Fruit fly (Drosophila melanogaster) whole organism, embryonic: ENCODE results near the gene Epp.

Experiments
- Atf3 ChIP-seq: fragments of 200-800 bp; sonication (Bioruptor generic); optimal IDR thresholded peaks from 3 replicates; lab custom pipeline; 2016; ENCODE audit warnings: missing biosample characterization, missing genetic modification characterization
- CG1024 ChIP-seq: fragments of 200-800 bp; sonication (Bioruptor generic); IDR thresholded peaks from 2 replicates; pipeline ENCODE4 v1.3.6; 2022; ENCODE audit warnings: missing biosample characterization, missing genetic modification characterization
- CG10979 ChIP-seq: fragments of 200-800 bp; sonication (Bioruptor generic); optimal IDR thresholded peaks from 2 replicates; lab custom pipeline; 2018; ENCODE audit warnings: missing biosample characterization, mild to moderate bottlenecking, missing genetic modification characterization, moderate library complexity
- CG11085 ChIP-seq: fragments of 200-800 bp; sonication (Bioruptor generic); IDR thresholded peaks from 2 replicates; pipeline ENCODE4 v1.3.6; 2022; ENCODE audit warnings: missing biosample characterization, missing genetic modification characterization
- CG12391 ChIP-seq: fragments of 200-800 bp; sonication (Bioruptor generic); optimal IDR thresholded peaks from 3 replicates; lab custom pipeline; 2018; ENCODE audit warnings: missing biosample characterization, mild to moderate bottlenecking, missing genetic modification characterization, moderate library complexity
- CG13287 ChIP-seq: fragments of 200-800 bp; sonication (Bioruptor generic); IDR thresholded peaks from 2 replicates; pipeline ENCODE4 v1.3.6; 2022; ENCODE audit warnings: missing biosample characterization, missing genetic modification characterization; ENCODE audit not compliant: partially characterized antibody
- CG13894 ChIP-seq: fragments of 200-800 bp; sonication (Bioruptor generic); optimal IDR thresholded peaks from 3 replicates; lab custom pipeline; 2018; ENCODE audit warnings: missing biosample characterization, mild to moderate bottlenecking, missing genetic modification characterization, moderate library complexity
- CG17361 ChIP-seq: fragments of 200-800 bp; sonication (Bioruptor generic); IDR thresholded peaks from 3 replicates; pipeline ENCODE4 v1.3.6; 2022; ENCODE audit warnings: missing biosample characterization, missing genetic modification characterization
- CG2712 ChIP-seq: fragments of 200-800 bp; optimal IDR thresholded peaks from 3 replicates; lab custom pipeline; 2019; ENCODE audit warnings: missing biosample characterization, mild to moderate bottlenecking, missing genetic modification characterization, moderate library complexity
- CG30431 ChIP-seq: fragments of 200-800 bp; sonication (Bioruptor generic); optimal IDR thresholded peaks from 2 replicates; lab custom pipeline; 2017; ENCODE audit warnings: missing biosample characterization, missing genetic modification characterization
- CG32767 ChIP-seq: fragments of 200-800 bp; sonication (Bioruptor generic); IDR thresholded peaks from 2 replicates; pipeline ENCODE4 v1.3.6; 2022; ENCODE audit warnings: missing biosample characterization, missing genetic modification characterization
- CG3281 ChIP-seq: fragments of 200-800 bp; sonication (Bioruptor generic); optimal IDR thresholded peaks from 3 replicates; lab custom pipeline; 2017; ENCODE audit warnings: missing biosample characterization, mild to moderate bottlenecking, missing genetic modification characterization
- CG4328 ChIP-seq: fragments of 200-800 bp; sonication (Bioruptor generic); optimal IDR thresholded peaks from 3 replicates; lab custom pipeline; 2017; ENCODE audit warnings: missing biosample characterization, missing genetic modification reagents, missing genetic modification characterization
- CG6254 ChIP-seq: fragments of 200-800 bp; sonication (Bioruptor generic); optimal IDR thresholded peaks from 3 replicates; lab custom pipeline; 2017; ENCODE audit warnings: mild to moderate bottlenecking, missing biosample characterization, missing genetic modification reagents, missing genetic modification characterization
- CG7963 ChIP-seq: fragments of 200-800 bp; sonication (Bioruptor generic); IDR thresholded peaks from 3 replicates; pipeline ENCODE4 v1.3.6; 2022; ENCODE audit warnings: missing biosample characterization, missing genetic modification characterization; ENCODE audit not compliant: partially characterized antibody
- CG8478 ChIP-seq: fragments of >200 bp; optimal IDR thresholded peaks from 2 replicates; lab custom pipeline; 2018
- CG8924 ChIP-seq: fragments of 200-800 bp; optimal IDR thresholded peaks from 3 replicates; lab custom pipeline; 2019; ENCODE audit warnings: missing biosample characterization, mild to moderate bottlenecking, missing genetic modification characterization, moderate library complexity
- CG8944 ChIP-seq: fragments of 200-800 bp; sonication (Bioruptor generic); optimal IDR thresholded peaks from 3 replicates; lab custom pipeline; 2016; ENCODE audit warnings: missing biosample characterization, missing genetic modification characterization
- CG9437 ChIP-seq: fragments of 200-800 bp; sonication (Bioruptor generic); optimal IDR thresholded peaks from 2 replicates; lab custom pipeline; 2018; ENCODE audit warnings: missing biosample characterization, mild to moderate bottlenecking, missing genetic modification characterization
- CkIIα-i1 ChIP-seq: fragments of 200-800 bp; sonication (Bioruptor generic); IDR thresholded peaks from 2 replicates; pipeline ENCODE4 v1.3.6; 2022; ENCODE audit warnings: missing biosample characterization, missing genetic modification characterization
- CoRest ChIP-seq: fragments of 200-800 bp; sonication (Bioruptor generic); optimal IDR thresholded peaks from 3 replicates; lab custom pipeline; 2018; ENCODE audit warnings: missing biosample characterization, mild to moderate bottlenecking, missing genetic modification characterization, moderate library complexity
- Deaf1 ChIP-seq: fragments of 200-800 bp; optimal IDR thresholded peaks from 3 replicates; lab custom pipeline; 2019; ENCODE audit warnings: missing biosample characterization, mild to moderate bottlenecking, missing genetic modification characterization, moderate library complexity
- Dref ChIP-seq: fragments of 200-800 bp; sonication (Bioruptor generic); IDR thresholded peaks from 2 replicates; pipeline ENCODE4 v1.3.6; 2022; ENCODE audit warnings: missing biosample characterization, missing genetic modification characterization
- Drgx ChIP-seq: fragments of 200-800 bp; sonication (Bioruptor generic); IDR thresholded peaks from 2 replicates; pipeline ENCODE4 v1.3.6; 2022; ENCODE audit warnings: missing biosample characterization, missing genetic modification characterization
- NK7.1 ChIP-seq: fragments of 200-800 bp; sonication (Bioruptor generic); optimal IDR thresholded peaks from 3 replicates; lab custom pipeline; 2016; ENCODE audit warnings: missing biosample characterization, missing genetic modification characterization
- Oaz ChIP-seq: fragments of 200-800 bp; sonication (Bioruptor generic); IDR thresholded peaks from 2 replicates; pipeline ENCODE4 v1.3.6; 2022; ENCODE audit warnings: missing biosample characterization, missing genetic modification characterization
- Oli ChIP-seq: fragments of 200-800 bp; sonication (Bioruptor generic); optimal IDR thresholded peaks from 2 replicates; lab custom pipeline; 2018; ENCODE audit warnings: missing biosample characterization, mild to moderate bottlenecking, missing genetic modification characterization, moderate library complexity
- Poxn ChIP-seq: fragments of 200-800 bp; sonication (Bioruptor generic); IDR thresholded peaks from 2 replicates; pipeline ENCODE4 v1.3.6; 2022; ENCODE audit warnings: missing biosample characterization, missing genetic modification characterization
- Sox102F ChIP-seq: fragments of 200-800 bp; sonication (Bioruptor generic); optimal IDR thresholded peaks from 2 replicates; lab custom pipeline; 2018; ENCODE audit warnings: missing biosample characterization, mild to moderate bottlenecking, missing genetic modification characterization, moderate library complexity
- Sry-β ChIP-seq: fragments of 200-800 bp; sonication (Bioruptor generic); optimal IDR thresholded peaks from 2 replicates; lab custom pipeline; 2018; ENCODE audit warnings: missing biosample characterization, mild to moderate bottlenecking, missing genetic modification characterization, moderate library complexity
- Ssrp ChIP-seq: fragments of 200-800 bp; sonication (Bioruptor generic); optimal IDR thresholded peaks from 2 replicates; lab custom pipeline; 2018; ENCODE audit warnings: missing biosample characterization, mild to moderate bottlenecking, missing genetic modification characterization, moderate library complexity
- bcd ChIP-seq: fragments of 200-800 bp; sonication (Bioruptor generic); optimal IDR thresholded peaks from 2 replicates; lab custom pipeline; 2017; ENCODE audit warnings: missing biosample characterization, mild to moderate bottlenecking, missing genetic modification characterization
- cg ChIP-seq: fragments of 200-800 bp; sonication (Bioruptor generic); optimal IDR thresholded peaks from 3 replicates; lab custom pipeline; 2019; ENCODE audit warnings: missing biosample characterization, mild to moderate bottlenecking, missing genetic modification characterization, moderate library complexity
- ci ChIP-seq: fragments of 200-800 bp; sonication (Bioruptor generic); IDR thresholded peaks from 3 replicates; pipeline ENCODE4 v1.3.6; 2022; ENCODE audit warnings: missing biosample characterization, missing genetic modification characterization
- dysf ChIP-seq: fragments of 200-800 bp; sonication (Bioruptor generic); IDR thresholded peaks from 3 replicates; pipeline ENCODE4 v1.3.6; 2022; ENCODE audit warnings: missing biosample characterization, missing genetic modification characterization
- grau ChIP-seq: fragments of 200-800 bp; optimal IDR thresholded peaks from 3 replicates; lab custom pipeline; 2019; ENCODE audit warnings: missing biosample characterization, mild to moderate bottlenecking, missing genetic modification characterization, moderate library complexity
- gro ChIP-seq: fragments of 200-800 bp; sonication (Bioruptor generic); optimal IDR thresholded peaks from 2 replicates; lab custom pipeline; 2016; ENCODE audit warnings: missing biosample characterization, missing genetic modification characterization
- maf-S ChIP-seq: fragments of 200-800 bp; sonication (Bioruptor generic); optimal IDR thresholded peaks from 2 replicates; lab custom pipeline; 2016; ENCODE audit warnings: missing biosample characterization, missing genetic modification characterization
- nerfin-2 ChIP-seq: fragments of 200-800 bp; sonication (Bioruptor generic); IDR thresholded peaks from 2 replicates; pipeline ENCODE4 v1.3.6; 2022; ENCODE audit warnings: missing biosample characterization, missing genetic modification characterization; ENCODE audit not compliant: partially characterized antibody
- nmo ChIP-seq: fragments of 200-800 bp; sonication (Bioruptor generic); optimal IDR thresholded peaks from 2 replicates; lab custom pipeline; 2018; ENCODE audit warnings: missing biosample characterization, mild to moderate bottlenecking, missing genetic modification characterization, moderate library complexity
- repo ChIP-seq: fragments of 200-800 bp; sonication (Bioruptor generic); optimal IDR thresholded peaks from 2 replicates; lab custom pipeline; 2016; ENCODE audit warnings: missing biosample characterization, missing genetic modification characterization
- sens-2 ChIP-seq: fragments of 200-800 bp; sonication (Bioruptor generic); IDR thresholded peaks from 2 replicates; pipeline ENCODE4 v1.3.6; 2022; ENCODE audit warnings: missing biosample characterization, missing genetic modification characterization
- sug ChIP-seq: fragments of 200-800 bp; optimal IDR thresholded peaks from 2 replicates; lab custom pipeline; 2019; ENCODE audit warnings: missing biosample characterization, mild to moderate bottlenecking, missing genetic modification characterization, moderate library complexity
- tgo ChIP-seq: fragments of 200-800 bp; sonication (Bioruptor generic); IDR thresholded peaks from 3 replicates; pipeline ENCODE4 v1.3.6; 2022; ENCODE audit warnings: missing biosample characterization, missing genetic modification characterization
- tna ChIP-seq: fragments of 200-800 bp; sonication (Bioruptor generic); IDR thresholded peaks from 2 replicates; pipeline ENCODE4 v1.3.6; 2022; ENCODE audit warnings: missing biosample characterization, missing genetic modification characterization; ENCODE audit not compliant: partially characterized antibody
- twi ChIP-seq: fragments of 200-800 bp; optimal IDR thresholded peaks from 2 replicates; lab custom pipeline; 2019; ENCODE audit warnings: missing biosample characterization, mild to moderate bottlenecking, missing genetic modification characterization, moderate library complexity
- usp ChIP-seq: fragments of >200 bp; optimal IDR thresholded peaks from 2 replicates; lab custom pipeline; 2017; ENCODE audit warnings: missing biosample characterization, missing genetic modification characterization
- vfl ChIP-seq: fragments of 200-800 bp; sonication (Bioruptor generic); optimal IDR thresholded peaks from 2 replicates; lab custom pipeline; 2016; ENCODE audit warnings: missing biosample characterization, missing genetic modification characterization
- z ChIP-seq: fragments of 200-800 bp; sonication (Bioruptor generic); IDR thresholded peaks from 3 replicates; pipeline ENCODE4 v1.3.6; 2022; ENCODE audit warnings: missing biosample characterization, missing genetic modification characterization
- zen ChIP-seq: fragments of 200-800 bp; sonication (Bioruptor generic); optimal IDR thresholded peaks from 3 replicates; lab custom pipeline; 2018; ENCODE audit warnings: missing biosample characterization, mild to moderate bottlenecking, missing genetic modification characterization, moderate library complexity
- zfh2 ChIP-seq: fragments of 200-800 bp; sonication (Bioruptor generic); optimal IDR thresholded peaks from 2 replicates; lab custom pipeline; 2016; ENCODE audit warnings: missing biosample characterization, missing genetic modification characterization

The Epp gene

dm6 chr3R:23986479-23986930 lies 6.2 kb downstream of the Epp start, which contains the start of the genes CG13603 and CG5902 (continued):
- TF ChIP-seq CoRest (tag; lab: Kevin White, UChicago) (no peak), CG32767 (GFP tag; lab: Robert Waterston, UW) (peak; percentile 36; the same call in 1 of the 2 replicates), tgo (0 out of 3 replicates have a peak, but pooled peaks have one; percentile 15), CG11085 (no peak), gro (GFP tag; lab: Kevin White, UChicago) (peak; percentile 4), Ssrp (tag; lab: Kevin White, UChicago) (no peak), CG8924 (tag; lab: Kevin White, UChicago) (no peak), CG3281 (GFP tag; lab: Kevin White, UChicago) (no peak), twi (tag; lab: Kevin White, UChicago) (no peak), usp (GFP tag; lab: Kevin White, UChicago) (no peak), maf-S (peak; percentile 45), CG2712 (tag; lab: Kevin White, UChicago) (peak; percentile 60), CG8478 (lab: Kevin White, UChicago) (no peak), Dref (GFP tag; lab: Robert Waterston, UW) (peak; percentile 93), NK7.1 (no peak), cg (GFP tag; lab: Kevin White, UChicago) (peak; percentile 59), bcd (GFP tag; lab: Kevin White, UChicago) (no peak), tna (peak; percentile 55), Sox102F (GFP tag; lab: Kevin White, UChicago) (no peak), zen (peak; percentile 44), CG9437 (no peak), CG13287 (peak; percentile 85), nmo (GFP tag; lab: Kevin White, UChicago) (peak; percentile 82), Oli (no peak), grau (tag; lab: Kevin White, UChicago) (no peak), Oaz (GFP tag; lab: Robert Waterston, UW) (no peak), ci (GFP tag; lab: Robert Waterston, UW) (peak; percentile 71; the same call in 1 of the 3 replicates), CG7963 (GFP tag; lab: Robert Waterston, UW) (peak; percentile 57; the same call in 1 of the 3 replicates), z (no peak), CG13894 (tag; lab: Kevin White, UChicago) (no peak), CG30431 (GFP tag; lab: Kevin White, UChicago) (no peak), CkIIα-i1 (GFP tag; lab: Robert Waterston, UW) (no peak), Drgx (GFP tag; lab: Robert Waterston, UW) (peak; percentile 42; the same call in 1 of the 2 replicates), vfl (GFP tag; lab: Kevin White, UChicago) (peak; percentile 52), Poxn (GFP tag; lab: Robert Waterston, UW) (no peak), sens-2 (GFP tag; lab: Robert Waterston, UW) (no peak), dysf (GFP tag; lab: Robert Waterston, UW) (0 out of 3 replicates have a peak, but pooled peaks have one; percentile 12), nerfin-2 (GFP tag; lab: Robert Waterston, UW) (peak; percentile 63; the same call in 1 of the 2 replicates), CG10979 (peak; percentile 29), repo (peak; percentile 67), CG8944 (peak; percentile 70), CG4328 (GFP tag; lab: Kevin White, UChicago) (no peak), Deaf1 (tag; lab: Kevin White, UChicago) (no peak), CG12391 (tag; lab: Kevin White, UChicago) (peak; percentile 39), zfh2 (GFP tag; lab: Kevin White, UChicago) (no peak), CG6254 (GFP tag; lab: Kevin White, UChicago) (peak; percentile 47), CG1024 (GFP tag; lab: Robert Waterston, UW) (no peak), Atf3 (no peak), Sry-β (GFP tag; lab: Kevin White, UChicago) (no peak), CG17361 (no peak), sug (tag; lab: Kevin White, UChicago) (peak; percentile 49)
